Fruit fly (Drosophila melanogaster): ENCODE data around the gene CG11550.

CG11550 gene

DNA sequence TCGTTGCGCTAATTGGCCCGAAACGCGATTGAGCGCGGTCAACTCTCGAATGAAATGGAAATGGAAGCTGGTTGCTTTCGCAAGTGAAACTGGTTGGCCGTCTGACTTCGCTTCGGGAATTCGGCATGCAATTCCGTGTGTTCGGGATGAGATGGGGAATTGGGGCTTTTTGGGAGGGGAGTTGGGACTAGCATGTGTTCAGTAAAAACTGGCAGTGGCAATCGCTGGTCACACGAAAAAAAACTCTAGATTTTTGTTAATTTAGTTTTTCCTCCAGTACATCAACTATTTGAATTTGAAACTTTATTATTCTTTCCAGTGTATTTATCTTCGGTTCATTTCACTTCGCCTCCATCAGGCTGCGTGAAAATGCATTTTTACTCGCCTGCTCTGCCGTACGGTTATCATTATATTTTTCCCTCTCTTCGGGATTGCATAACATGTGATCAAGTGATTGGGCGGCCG is at the start of gene CG11550:
Gene CG11550, minus strand, starts transcription at position 51 of the 465 bp plus-strand sequence.
- TF ChIP-seq ttk (optimal IDR thresholded peaks at IDR 0.05): no peak
- TF ChIP-seq Myc (optimal IDR thresholded peaks at IDR 0.05): no peak
- no peak for TF ChIP-seq psq (optimal IDR thresholded peaks at IDR 0.05)
- TF ChIP-seq h (optimal IDR thresholded peaks at IDR 0.05): no peak
- TF ChIP-seq Sin3A (optimal IDR thresholded peaks at IDR 0.05): no peak
- no peak for TF ChIP-seq insv (optimal IDR thresholded peaks at IDR 0.05)

DNA sequence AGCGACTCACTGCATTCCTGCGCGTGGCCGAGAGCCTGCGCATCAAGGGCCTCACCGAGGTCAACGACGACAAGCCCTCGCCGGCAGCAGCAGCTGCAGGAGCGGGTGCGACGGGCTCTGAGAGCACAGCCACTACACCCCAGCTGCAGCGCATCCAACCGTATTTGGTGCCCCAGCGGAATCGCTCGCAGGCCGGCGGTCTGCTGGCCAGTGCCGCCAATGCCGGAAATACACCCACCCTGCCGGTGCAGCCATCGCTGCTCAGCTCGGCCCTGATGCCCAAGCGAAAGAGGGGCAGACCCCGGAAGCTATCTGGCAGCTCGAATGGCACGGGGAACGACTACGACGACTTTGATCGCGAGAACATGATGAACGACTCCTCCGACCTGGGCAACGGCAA is 48.1 kb upstream of the CG11550 start:
- TF ChIP-seq insv (optimal IDR thresholded peaks at IDR 0.05): no peak
- TF ChIP-seq Sin3A (optimal IDR thresholded peaks at IDR 0.05): no peak
- no peak for TF ChIP-seq psq (optimal IDR thresholded peaks at IDR 0.05)

DNA sequence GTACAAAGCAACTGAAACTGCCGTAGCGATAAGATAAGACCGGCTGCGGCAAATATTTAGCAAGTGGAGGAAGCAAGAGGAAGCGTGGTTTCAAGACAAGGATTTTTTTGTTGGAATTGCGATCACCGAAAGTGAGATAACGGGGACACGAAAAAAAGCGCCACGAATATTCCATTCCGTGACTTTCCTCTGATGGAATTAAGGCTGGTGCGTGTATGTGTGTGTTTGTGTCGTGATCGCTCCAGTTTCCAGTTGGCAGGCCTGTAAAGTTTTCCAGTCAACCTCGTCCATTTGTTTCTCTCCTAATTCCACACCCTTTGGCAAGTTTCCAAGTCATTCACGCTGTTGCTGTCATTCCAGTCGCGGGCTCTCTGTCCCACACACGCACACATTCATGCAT is 46.6 kb upstream of the CG11550 start:
- no peak for TF ChIP-seq ttk (optimal IDR thresholded peaks at IDR 0.05)

DNA sequence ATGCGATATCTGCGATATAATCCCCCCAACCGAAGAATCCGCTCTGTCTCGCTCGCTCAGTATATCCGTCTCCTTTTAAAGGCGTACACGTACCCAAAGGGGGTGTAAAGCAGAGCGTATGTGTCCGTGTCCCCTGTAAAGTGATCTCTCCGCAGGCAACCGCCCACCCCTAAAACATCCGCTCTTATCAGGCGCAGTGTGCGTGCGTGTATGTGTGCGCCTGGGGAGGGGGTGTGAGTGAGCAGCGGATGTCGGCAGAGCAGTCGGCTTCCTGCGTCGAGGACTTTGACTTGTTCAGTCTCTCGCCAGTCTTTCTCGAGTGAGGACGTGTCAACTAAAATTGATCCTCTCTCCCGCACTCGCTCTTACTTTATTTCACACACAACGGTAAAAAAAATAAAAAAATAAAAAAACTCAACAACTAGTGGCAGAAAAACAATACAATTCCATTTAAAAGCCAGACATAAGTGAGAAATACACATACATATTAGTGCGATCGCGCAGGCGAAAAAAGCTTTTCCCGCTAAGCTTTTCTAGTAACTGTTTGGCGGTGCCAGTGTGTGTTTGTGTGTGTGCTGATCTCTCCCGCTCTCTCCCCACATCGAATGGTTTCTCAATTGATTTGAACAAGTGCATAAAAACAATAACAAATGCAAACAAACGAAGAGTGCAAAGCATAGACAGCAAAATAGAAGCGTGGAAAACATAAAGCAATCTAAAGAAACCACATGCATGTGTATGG is 46.0 kb upstream of the CG11550 start:
- TF ChIP-seq Myc (optimal IDR thresholded peaks at IDR 0.05) (no peak), h (optimal IDR thresholded peaks at IDR 0.05) (no peak), psq (optimal IDR thresholded peaks at IDR 0.05) (no peak)

DNA sequence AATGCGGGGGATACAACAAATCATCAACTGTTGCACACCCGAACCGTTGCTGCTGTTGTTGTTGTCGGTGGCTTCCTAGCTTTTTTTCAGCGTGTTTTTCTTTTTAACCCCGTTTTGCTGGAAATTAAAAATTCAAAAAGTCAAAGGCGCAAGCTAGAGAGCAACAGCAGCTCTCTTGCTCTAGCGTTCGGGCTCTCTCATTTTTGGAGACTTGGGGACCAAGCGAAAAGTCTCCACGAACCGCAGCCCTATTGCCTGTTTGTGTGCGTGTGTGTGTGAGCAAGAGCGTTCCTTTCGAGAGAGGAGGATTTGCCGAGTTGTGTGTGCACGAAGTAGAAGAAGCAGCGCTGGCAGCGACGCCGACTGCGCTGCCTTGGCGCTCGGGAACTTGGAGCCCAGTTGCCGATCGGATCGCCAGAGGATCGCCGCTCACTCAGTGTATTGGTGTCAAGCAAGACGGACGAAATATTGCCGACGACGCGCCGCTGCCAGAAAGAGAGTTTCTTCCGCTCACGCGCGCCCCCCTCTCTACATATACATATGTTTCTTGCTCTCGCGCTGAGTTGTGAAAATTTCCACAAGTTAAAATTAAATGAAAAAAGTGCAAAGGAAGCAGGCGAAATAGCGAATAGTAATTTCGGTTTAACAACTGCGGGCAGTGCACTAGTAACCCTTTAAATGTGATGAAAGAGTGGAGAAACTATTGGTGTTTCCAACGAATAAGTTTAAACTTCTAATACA is 45.1 kb upstream of the CG11550 start:
- TF ChIP-seq insv (optimal IDR thresholded peaks at IDR 0.05): peak; percentile 12
- TF ChIP-seq h (optimal IDR thresholded peaks at IDR 0.05): no peak

DNA sequence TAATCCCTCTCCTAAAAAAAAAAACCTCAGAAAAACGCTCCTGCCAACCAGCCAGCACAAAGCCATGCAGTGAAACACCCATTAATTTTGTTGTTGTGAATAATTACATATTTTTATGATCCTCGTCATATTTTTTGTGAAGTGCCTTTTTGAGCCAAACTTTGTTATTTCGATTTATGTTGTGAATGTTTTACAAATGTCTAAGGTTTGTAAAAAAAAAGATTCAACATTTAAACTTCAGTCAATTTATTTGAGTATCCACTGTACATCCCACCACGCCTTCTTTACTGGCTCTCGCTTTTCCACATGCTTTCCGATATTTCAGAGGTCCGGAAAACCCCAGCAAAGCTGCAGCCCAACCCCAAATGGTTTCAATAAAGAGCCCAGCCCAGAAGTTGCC is 44.5 kb upstream of the CG11550 start:
- TF ChIP-seq Sin3A (optimal IDR thresholded peaks at IDR 0.05) (no peak), h (optimal IDR thresholded peaks at IDR 0.05) (no peak), ttk (optimal IDR thresholded peaks at IDR 0.05) (no peak), Myc (optimal IDR thresholded peaks at IDR 0.05) (no peak), insv (optimal IDR thresholded peaks at IDR 0.05) (no peak), psq (optimal IDR thresholded peaks at IDR 0.05) (no peak)

DNA sequence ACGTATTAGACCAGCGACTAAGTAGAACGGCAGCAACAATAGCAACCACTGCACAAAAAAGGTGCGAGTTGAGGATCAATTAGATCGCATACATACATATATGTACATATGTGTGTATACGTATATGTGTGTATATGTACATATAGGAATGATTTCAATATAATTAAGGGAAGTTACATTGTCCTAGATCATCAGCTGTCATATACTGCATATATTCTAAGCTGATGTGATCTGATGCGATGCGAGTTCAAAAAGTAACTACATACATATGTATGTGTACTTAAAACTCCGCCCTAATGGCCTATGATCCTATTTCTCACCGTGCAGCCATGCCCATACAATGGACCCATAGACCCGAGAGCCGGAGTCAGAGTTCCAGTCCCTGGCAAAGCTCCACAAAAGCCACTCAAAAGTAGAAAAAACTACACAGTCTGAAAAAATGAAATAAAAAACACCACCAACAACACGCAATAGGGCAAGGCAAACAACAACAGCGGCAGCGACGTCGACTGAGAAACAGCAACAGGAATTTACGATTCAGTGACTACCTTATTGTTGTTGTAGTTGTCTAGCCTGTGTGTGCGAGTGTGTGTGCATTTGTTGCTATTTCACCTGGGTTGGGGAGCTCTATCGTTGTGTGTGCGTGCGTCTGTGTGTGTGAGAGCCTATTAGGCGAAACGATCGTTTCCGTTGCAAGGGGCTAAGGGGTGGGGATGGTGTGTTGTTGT is 43.7 kb upstream of the CG11550 start:
- TF ChIP-seq ttk (optimal IDR thresholded peaks at IDR 0.05) (no peak), Sin3A (optimal IDR thresholded peaks at IDR 0.05) (no peak), h (optimal IDR thresholded peaks at IDR 0.05) (no peak), Myc (optimal IDR thresholded peaks at IDR 0.05) (no peak)

DNA sequence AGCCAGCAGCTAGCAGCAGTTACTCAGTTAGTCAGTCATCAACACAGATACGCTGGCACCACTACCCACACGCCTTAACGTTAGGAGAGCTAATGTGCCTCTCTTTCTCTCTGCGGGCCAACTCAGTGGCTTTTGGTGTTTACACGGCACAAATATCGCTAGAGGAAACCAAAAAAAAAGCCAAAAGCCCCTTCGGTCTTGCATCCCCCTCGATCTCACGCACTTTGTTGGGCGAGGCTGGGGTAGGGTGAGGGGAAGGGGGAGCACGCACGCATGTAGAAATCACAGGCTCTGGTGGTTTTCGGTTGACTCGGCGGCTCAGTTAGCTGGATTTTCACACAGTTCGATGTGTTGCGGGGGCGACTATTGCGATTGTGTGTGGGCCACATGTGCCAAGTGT is 42.3 kb upstream of the CG11550 start:
- TF ChIP-seq psq (optimal IDR thresholded peaks at IDR 0.05) (no peak), insv (optimal IDR thresholded peaks at IDR 0.05) (no peak), ttk (optimal IDR thresholded peaks at IDR 0.05) (no peak), h (optimal IDR thresholded peaks at IDR 0.05) (no peak), Myc (optimal IDR thresholded peaks at IDR 0.05) (no peak), Sin3A (optimal IDR thresholded peaks at IDR 0.05) (no peak)

DNA sequence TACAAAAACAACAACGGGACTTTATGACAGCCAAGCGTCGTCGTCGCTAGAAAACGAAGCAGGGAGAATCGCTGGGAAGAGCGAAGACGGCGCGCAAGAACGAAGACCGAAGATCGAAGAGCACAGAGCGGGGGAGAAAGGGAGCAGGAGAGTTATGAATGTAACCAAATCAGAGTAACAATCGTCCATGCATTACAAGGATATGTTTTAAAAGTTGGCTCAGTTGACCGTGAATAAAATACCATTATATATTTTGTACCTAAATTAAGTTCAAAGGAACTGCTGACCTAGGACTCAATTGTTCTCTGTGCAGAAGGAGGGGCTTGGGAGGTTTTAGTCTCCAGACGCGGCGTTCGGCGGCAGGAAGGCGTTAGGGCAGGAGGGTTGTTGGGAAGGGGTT is 41.8 kb upstream of the CG11550 start:
- TF ChIP-seq Myc (optimal IDR thresholded peaks at IDR 0.05) (no peak), psq (optimal IDR thresholded peaks at IDR 0.05) (no peak), ttk (optimal IDR thresholded peaks at IDR 0.05) (no peak), Sin3A (optimal IDR thresholded peaks at IDR 0.05) (no peak), h (optimal IDR thresholded peaks at IDR 0.05) (no peak), insv (optimal IDR thresholded peaks at IDR 0.05) (no peak)

DNA sequence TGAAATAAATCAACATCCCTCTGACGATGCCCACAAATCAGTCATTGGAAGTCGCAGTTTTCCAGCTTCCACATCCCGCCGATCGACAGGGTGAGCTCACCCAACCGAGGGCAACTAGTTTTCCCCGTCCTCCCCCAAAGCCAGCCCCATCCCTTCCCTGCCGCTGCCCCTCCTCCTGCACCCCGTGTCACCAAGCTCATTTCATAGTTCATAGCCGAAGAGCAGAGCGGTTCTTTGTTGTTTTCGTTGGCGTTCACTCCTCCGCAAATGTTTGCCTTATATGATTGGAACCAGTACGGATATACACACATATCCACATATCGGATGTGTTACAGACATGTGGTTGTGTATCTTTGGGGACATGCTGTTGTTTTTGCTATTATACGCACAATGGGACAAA is 40.4 kb upstream of the CG11550 start:
- TF ChIP-seq insv (optimal IDR thresholded peaks at IDR 0.05) (no peak), psq (optimal IDR thresholded peaks at IDR 0.05) (no peak), h (optimal IDR thresholded peaks at IDR 0.05) (no peak), ttk (optimal IDR thresholded peaks at IDR 0.05) (no peak), Myc (optimal IDR thresholded peaks at IDR 0.05) (no peak), Sin3A (optimal IDR thresholded peaks at IDR 0.05) (no peak)

DNA sequence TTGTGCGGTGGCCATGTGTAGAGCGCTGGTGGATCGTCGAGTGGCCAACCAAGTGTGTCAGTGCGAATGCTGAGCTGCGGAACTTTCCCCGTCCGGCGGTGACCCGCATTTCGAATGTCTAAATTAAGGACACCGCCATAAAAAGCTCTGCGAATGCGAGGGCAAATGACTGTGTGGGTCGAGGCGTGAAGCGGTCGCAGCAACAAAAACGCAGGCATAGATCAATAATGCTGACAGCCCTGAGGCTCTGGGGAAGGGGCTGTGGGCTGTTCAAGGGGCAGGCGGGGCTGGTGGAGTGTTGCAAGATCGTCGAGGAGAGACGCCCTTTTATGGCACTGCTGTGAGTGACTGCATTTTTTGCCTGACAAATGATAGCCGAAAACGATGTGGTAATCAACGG is 39.8 kb upstream of the CG11550 start:
- TF ChIP-seq Sin3A (optimal IDR thresholded peaks at IDR 0.05) (no peak), insv (optimal IDR thresholded peaks at IDR 0.05) (no peak), Myc (optimal IDR thresholded peaks at IDR 0.05) (no peak), h (optimal IDR thresholded peaks at IDR 0.05) (no peak), psq (optimal IDR thresholded peaks at IDR 0.05) (no peak), ttk (optimal IDR thresholded peaks at IDR 0.05) (no peak)

DNA sequence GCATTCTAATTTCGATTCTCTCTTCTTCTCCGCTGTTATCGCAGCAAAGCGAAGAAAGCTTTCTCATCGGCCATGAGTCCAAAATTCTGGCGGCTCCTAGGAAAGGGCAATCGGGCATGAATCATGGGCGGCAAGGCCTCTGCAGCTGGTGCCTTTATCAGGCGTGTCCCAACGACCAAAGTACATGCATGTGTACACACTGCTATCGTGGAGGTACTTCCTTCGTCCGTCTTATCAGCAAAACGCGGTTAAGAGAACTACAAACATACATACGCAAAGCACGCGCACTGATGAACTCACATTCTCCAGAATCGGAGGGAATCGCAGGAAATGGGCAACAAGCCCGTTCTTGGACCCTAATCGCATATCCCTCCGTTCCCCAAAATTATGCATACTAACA is 39.3 kb upstream of the CG11550 start:
- TF ChIP-seq Sin3A (optimal IDR thresholded peaks at IDR 0.05): no peak
- no peak for TF ChIP-seq psq (optimal IDR thresholded peaks at IDR 0.05)
- no peak for TF ChIP-seq ttk (optimal IDR thresholded peaks at IDR 0.05)
- no peak for TF ChIP-seq insv (optimal IDR thresholded peaks at IDR 0.05)
- no peak for TF ChIP-seq Myc (optimal IDR thresholded peaks at IDR 0.05)
- no peak for TF ChIP-seq h (optimal IDR thresholded peaks at IDR 0.05)

DNA sequence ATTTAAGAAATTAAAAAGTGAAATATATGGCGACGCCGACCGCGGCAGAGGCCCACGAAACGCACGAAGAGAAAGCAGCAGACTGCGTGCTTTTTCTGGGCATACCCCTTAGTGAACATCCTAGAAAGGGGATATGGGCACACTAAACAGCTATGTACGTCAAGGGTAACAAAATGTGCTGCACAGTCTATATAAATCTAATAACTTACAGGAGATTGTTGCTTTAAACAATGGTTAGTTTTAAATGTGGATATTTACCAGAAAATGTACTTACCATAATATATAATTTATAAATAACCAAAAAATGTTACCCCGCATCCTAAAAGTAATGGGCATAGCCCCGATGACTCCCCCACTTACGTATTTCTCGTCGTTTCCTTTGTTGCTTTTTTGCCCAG is 38.5 kb upstream of the CG11550 start:
- TF ChIP-seq insv (optimal IDR thresholded peaks at IDR 0.05): no peak
- no peak for TF ChIP-seq ttk (optimal IDR thresholded peaks at IDR 0.05)
- TF ChIP-seq h (optimal IDR thresholded peaks at IDR 0.05): no peak
- TF ChIP-seq psq (optimal IDR thresholded peaks at IDR 0.05): no peak
- TF ChIP-seq Sin3A (optimal IDR thresholded peaks at IDR 0.05): no peak
- no peak for TF ChIP-seq Myc (optimal IDR thresholded peaks at IDR 0.05)
